Worm (Caenorhabditis elegans): Measurements from ENCODE around the gene cah-2.

DNA sequence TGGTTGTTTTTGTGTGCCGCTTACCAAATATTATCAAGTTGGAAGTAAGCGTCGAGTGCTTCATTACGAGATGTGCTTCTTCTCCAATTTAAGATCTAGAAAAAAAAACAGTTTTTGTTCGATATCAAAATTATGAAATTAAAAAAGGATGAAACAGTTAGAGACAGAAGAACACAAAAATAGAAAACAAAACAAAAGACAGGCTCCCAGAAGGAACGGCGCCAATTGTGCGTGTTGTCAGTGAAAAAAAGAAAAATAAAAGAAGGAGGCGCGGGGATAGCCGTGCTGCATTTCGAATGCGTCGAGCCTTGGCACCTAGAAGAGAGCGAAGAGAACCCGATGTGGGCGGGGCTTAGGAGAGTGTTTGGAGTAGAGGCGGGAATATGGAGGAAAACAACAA lies 17.4 kb downstream of the cah-2 start, which contains the start of gene sro-1:
- TF ChIP-seq blmp-1 (tag; optimal IDR thresholded peaks at IDR 0.05) (no peak), pha-4 (tag; optimal IDR thresholded peaks at IDR 0.05) (no peak), elt-3 (tag; optimal IDR thresholded peaks at IDR 0.05) (no peak), lsy-2 (tag; optimal IDR thresholded peaks at IDR 0.05) (no peak)

All from whole organism, mixed stage, embryonic.